Worm (Caenorhabditis elegans) whole organism, late embryonic: ENCODE results near the gene T21B4.15.

Source experiments
- K02D7.2 ChIP-seq: sonication (generic microtip); optimal IDR thresholded peaks from 2 replicates; lab custom pipeline; 2017; ENCODE audit warnings: mild to moderate bottlenecking, missing genetic modification characterization, missing compliant biosample characterization
- K09A11.1 ChIP-seq: sonication (generic microtip); optimal IDR thresholded peaks from 2 replicates; lab custom pipeline; 2017; ENCODE audit warnings: antibody characterized with exemption, mild to moderate bottlenecking, missing genetic modification characterization, missing compliant biosample characterization; ENCODE audit not compliant: insufficient read depth
- ceh-30 ChIP-seq: fragments of 150-350 bp; optimal IDR thresholded peaks from 2 replicates; lab custom pipeline; 2014; ENCODE audit warnings: missing biosample characterization, missing genetic modification characterization
- ceh-31 ChIP-seq: sonication (generic microtip); optimal IDR thresholded peaks from 2 replicates; lab custom pipeline; 2016; ENCODE audit warnings: missing genetic modification characterization, missing compliant biosample characterization
- ceh-45 ChIP-seq: fragments of 200-800 bp; sonication (Bioruptor generic); IDR thresholded peaks from 2 replicates; pipeline ENCODE4 v1.3.6; 2022; ENCODE audit warnings: missing genetic modification reagents, missing genetic modification characterization, missing compliant biosample characterization
- ceh-6 ChIP-seq: fragments of 200-800 bp; sonication (Bioruptor generic); optimal IDR thresholded peaks from 2 replicates; lab custom pipeline; 2018; ENCODE audit warnings: mild to moderate bottlenecking, missing genetic modification characterization, missing compliant biosample characterization
- dve-1 ChIP-seq: sonication (generic microtip); optimal IDR thresholded peaks from 2 replicates; lab custom pipeline; 2017; ENCODE audit warnings: antibody characterized with exemption, mild to moderate bottlenecking, missing genetic modification characterization, missing compliant biosample characterization
- elt-2 ChIP-seq: sonication (generic microtip); optimal IDR thresholded peaks from 2 replicates; lab custom pipeline; 2016; ENCODE audit warnings: missing genetic modification reagents, missing genetic modification characterization, missing compliant biosample characterization
- fkh-10 ChIP-seq: fragments of 150-350 bp; optimal IDR thresholded peaks from 2 replicates; lab custom pipeline; 2014; ENCODE audit warnings: missing biosample characterization, missing genetic modification reagents, missing genetic modification characterization
- fkh-6 ChIP-seq: sonication (generic microtip); optimal IDR thresholded peaks from 2 replicates; lab custom pipeline; 2016; ENCODE audit warnings: missing genetic modification characterization, missing compliant biosample characterization
- lin-11 ChIP-seq: fragments of 200-800 bp; sonication (Bioruptor generic); optimal IDR thresholded peaks from 2 replicates; lab custom pipeline; 2018; ENCODE audit warnings: mild to moderate bottlenecking, missing genetic modification characterization, missing compliant biosample characterization
- pros-1 ChIP-seq: fragments of 150-350 bp; optimal IDR thresholded peaks from 2 replicates; lab custom pipeline; 2014; ENCODE audit warnings: missing biosample characterization, missing genetic modification reagents, missing genetic modification characterization
- sox-2 ChIP-seq: fragments of 200-800 bp; sonication (Bioruptor generic); IDR thresholded peaks from 2 replicates; pipeline ENCODE4 v1.3.6; 2022; ENCODE audit warnings: missing genetic modification reagents, missing genetic modification characterization, missing compliant biosample characterization
- tbx-7 ChIP-seq: sonication (generic microtip); optimal IDR thresholded peaks from 2 replicates; lab custom pipeline; 2016; ENCODE audit warnings: missing genotype, missing genetic modification characterization, missing compliant biosample characterization

- TF ChIP-seq tbx-7 (tag; lab: Kevin White, UChicago) = no peak
- TF ChIP-seq elt-2 = no peak
- no peak for TF ChIP-seq fkh-6 (tag; lab: Kevin White, UChicago)
- TF ChIP-seq K09A11.1 (tag; lab: Kevin White, UChicago) = no peak
- no peak for TF ChIP-seq fkh-10 (GFP tag; lab: Kevin White, UChicago)
- TF ChIP-seq ceh-45 (GFP tag; lab: Robert Waterston, UW) = no peak
- no peak for TF ChIP-seq pros-1 (tag; lab: Kevin White, UChicago)
- TF ChIP-seq ceh-6 (GFP tag; lab: Kevin White, UChicago) = no peak
- TF ChIP-seq ceh-31 (tag; lab: Kevin White, UChicago) = no peak
- no peak for TF ChIP-seq dve-1
- TF ChIP-seq sox-2 = no peak
- TF ChIP-seq lin-11 (tag; lab: Kevin White, UChicago) = no peak
- no peak for TF ChIP-seq K02D7.2 (tag; lab: Kevin White, UChicago)
- TF ChIP-seq ceh-30 (tag; lab: Kevin White, UChicago) = no peak
Measured at ce11 chrII:12502784-12503183, 12.8 kb downstream of the T21B4.15 start, which contains the start of gene ador-1.
